Fruit fly (Drosophila melanogaster) whole organism, embryonic: ENCODE data around the gene CG6790.

Experiments
- ATbp ChIP-seq: fragments of 200-800 bp; sonication (Bioruptor generic); optimal IDR thresholded peaks from 2 replicates; lab custom pipeline; 2017; ENCODE audit warnings: missing biosample characterization, mild to moderate bottlenecking, missing genetic modification characterization, missing genetic modification reagents
- Atf-2 ChIP-seq: fragments of 200-800 bp; sonication (Bioruptor generic); optimal IDR thresholded peaks from 2 replicates; lab custom pipeline; 2016; ENCODE audit warnings: missing biosample characterization, missing genetic modification characterization
- Atf6 ChIP-seq: fragments of 200-800 bp; sonication (Bioruptor generic); IDR thresholded peaks from 2 replicates; pipeline ENCODE4 v1.3.6; 2022; ENCODE audit warnings: missing biosample characterization, missing genetic modification characterization
- B-H1 ChIP-seq: fragments of 200-800 bp; sonication (Bioruptor generic); IDR thresholded peaks from 3 replicates; pipeline ENCODE4 v1.3.6; 2022; ENCODE audit warnings: missing biosample characterization, missing genetic modification characterization
- BtbVII ChIP-seq: fragments of 200-800 bp; sonication (Bioruptor generic); optimal IDR thresholded peaks from 3 replicates; lab custom pipeline; 2017; ENCODE audit warnings: missing biosample characterization, mild to moderate bottlenecking, missing genetic modification characterization
- CG10209 ChIP-seq: fragments of 200-800 bp; sonication (Bioruptor generic); optimal IDR thresholded peaks from 3 replicates; lab custom pipeline; 2017; ENCODE audit warnings: missing biosample characterization, mild to moderate bottlenecking, missing genetic modification characterization, missing genetic modification reagents
- CG10979 ChIP-seq: fragments of 200-800 bp; sonication (Bioruptor generic); optimal IDR thresholded peaks from 2 replicates; lab custom pipeline; 2018; ENCODE audit warnings: missing biosample characterization, mild to moderate bottlenecking, missing genetic modification characterization, moderate library complexity
- CG12155 ChIP-seq: fragments of 200-800 bp; sonication (Bioruptor generic); optimal IDR thresholded peaks from 3 replicates; lab custom pipeline; 2016; ENCODE audit warnings: missing biosample characterization, missing genetic modification characterization
- CG12391 ChIP-seq: fragments of 200-800 bp; sonication (Bioruptor generic); optimal IDR thresholded peaks from 3 replicates; lab custom pipeline; 2018; ENCODE audit warnings: missing biosample characterization, mild to moderate bottlenecking, missing genetic modification characterization, moderate library complexity
- CG13296 ChIP-seq: fragments of 200-800 bp; sonication (Bioruptor generic); optimal IDR thresholded peaks from 3 replicates; lab custom pipeline; 2018; ENCODE audit warnings: missing biosample characterization, mild to moderate bottlenecking, missing genetic modification characterization
- CG1602 ChIP-seq: fragments of 200-800 bp; sonication (Bioruptor generic); optimal IDR thresholded peaks from 3 replicates; lab custom pipeline; 2016; ENCODE audit warnings: missing biosample characterization, missing genetic modification characterization
- CG16813 ChIP-seq: fragments of 200-800 bp; sonication (Bioruptor generic); IDR thresholded peaks from 3 replicates; pipeline ENCODE4 v1.3.6; 2022; ENCODE audit warnings: missing biosample characterization, missing genetic modification characterization; ENCODE audit not compliant: partially characterized antibody
- CG17361 ChIP-seq: fragments of 200-800 bp; sonication (Bioruptor generic); IDR thresholded peaks from 3 replicates; pipeline ENCODE4 v1.3.6; 2022; ENCODE audit warnings: missing biosample characterization, missing genetic modification characterization
- CG18599 ChIP-seq: fragments of 200-800 bp; sonication (Bioruptor generic); optimal IDR thresholded peaks from 3 replicates; lab custom pipeline; 2017; ENCODE audit warnings: missing biosample characterization, missing genetic modification characterization, mild to moderate bottlenecking, moderate library complexity, missing genetic modification reagents
- CG2202 ChIP-seq: fragments of 200-800 bp; sonication (Bioruptor generic); optimal IDR thresholded peaks from 2 replicates; lab custom pipeline; 2018; ENCODE audit warnings: missing biosample characterization, mild to moderate bottlenecking, missing genetic modification characterization
- CG30020 ChIP-seq: fragments of 200-800 bp; optimal IDR thresholded peaks from 2 replicates; lab custom pipeline; 2019; ENCODE audit warnings: missing biosample characterization, mild to moderate bottlenecking, missing genetic modification characterization, moderate library complexity
- CG3281 ChIP-seq: fragments of 200-800 bp; sonication (Bioruptor generic); optimal IDR thresholded peaks from 3 replicates; lab custom pipeline; 2017; ENCODE audit warnings: missing biosample characterization, mild to moderate bottlenecking, missing genetic modification characterization
- CG33213 ChIP-seq: fragments of 200-800 bp; sonication (Bioruptor generic); optimal IDR thresholded peaks from 3 replicates; lab custom pipeline; 2016; ENCODE audit warnings: missing biosample characterization, missing genetic modification characterization
- CG34422 ChIP-seq: fragments of 200-800 bp; sonication (Bioruptor generic); IDR thresholded peaks from 3 replicates; pipeline ENCODE4 v1.3.6; 2022; ENCODE audit warnings: missing biosample characterization, missing genetic modification characterization
- CG3995 ChIP-seq: fragments of 200-800 bp; sonication (Bioruptor generic); optimal IDR thresholded peaks from 3 replicates; lab custom pipeline; 2016; ENCODE audit warnings: missing biosample characterization, missing genetic modification characterization
- CG4617 ChIP-seq: fragments of 200-800 bp; sonication (Bioruptor generic); optimal IDR thresholded peaks from 3 replicates; lab custom pipeline; 2016; ENCODE audit warnings: missing biosample characterization, missing genetic modification characterization, borderline replicate concordance
- CG8290 ChIP-seq, 3 experiments: fragments of 200-800 bp; sonication (Bioruptor generic); optimal IDR thresholded peaks; 2 replicates each; lab custom pipeline; 2016 to 2019; ENCODE audit warnings: missing biosample characterization in 3 of 3, missing genetic modification characterization in 3 of 3, mild to moderate bottlenecking in 2 of 3, moderate library complexity in 1 of 3
- CG9876 ChIP-seq: fragments of 200-800 bp; sonication (Bioruptor generic); optimal IDR thresholded peaks from 2 replicates; lab custom pipeline; 2016; ENCODE audit warnings: missing biosample characterization, missing genetic modification characterization
- Camta ChIP-seq: fragments of 200-800 bp; sonication (Bioruptor generic); optimal IDR thresholded peaks from 2 replicates; lab custom pipeline; 2016; ENCODE audit warnings: missing biosample characterization, missing genetic modification characterization
- CrebB ChIP-seq: fragments of 200-800 bp; sonication (Bioruptor generic); optimal IDR thresholded peaks from 3 replicates; lab custom pipeline; 2018; ENCODE audit warnings: missing biosample characterization, mild to moderate bottlenecking, missing genetic modification characterization
- D ChIP-seq, 2 experiments: fragments of 200-800 bp in 1 of 2; fragments of >200 bp in 1 of 2; sonication (Bioruptor generic) in 1 of 2; optimal IDR thresholded peaks; 2 replicates in 1 of 2; 3 replicates in 1 of 2; lab custom pipeline; 2017; ENCODE audit warnings: mild to moderate bottlenecking in 1 of 2, missing biosample characterization in 1 of 2, missing genetic modification characterization in 1 of 2, missing genetic modification reagents in 1 of 2
- Ets65A ChIP-seq: fragments of 200-800 bp; sonication (Bioruptor generic); peaks from one replicate; lab custom pipeline; 2016; ENCODE audit warnings: missing biosample characterization, missing genetic modification characterization
- HmgZ ChIP-seq: fragments of 200-800 bp; sonication (Bioruptor generic); optimal IDR thresholded peaks from 2 replicates; lab custom pipeline; 2018; ENCODE audit warnings: missing biosample characterization, mild to moderate bottlenecking, missing genetic modification characterization
- Scr ChIP-seq: fragments of 200-800 bp; sonication (Bioruptor generic); IDR thresholded peaks from 2 replicates; pipeline ENCODE4 v1.3.6; 2022; ENCODE audit warnings: missing biosample characterization, missing genetic modification characterization; ENCODE audit not compliant: partially characterized antibody
- Six4 ChIP-seq: fragments of 200-800 bp; sonication (Bioruptor generic); optimal IDR thresholded peaks from 2 replicates; lab custom pipeline; 2016; ENCODE audit warnings: missing biosample characterization, missing genetic modification characterization
- Vsx1 ChIP-seq: fragments of 200-800 bp; sonication (Bioruptor generic); optimal IDR thresholded peaks from 2 replicates; lab custom pipeline; 2017; ENCODE audit warnings: missing biosample characterization, mild to moderate bottlenecking, missing genetic modification characterization, missing genetic modification reagents
- abd-A ChIP-seq: fragments of 200-800 bp; sonication (Bioruptor generic); optimal IDR thresholded peaks from 3 replicates; lab custom pipeline; 2019; ENCODE audit warnings: missing biosample characterization, mild to moderate bottlenecking, missing genetic modification characterization, moderate library complexity
- az2 ChIP-seq: fragments of 200-800 bp; sonication (Bioruptor generic); optimal IDR thresholded peaks from 3 replicates; lab custom pipeline; 2016; ENCODE audit warnings: missing biosample characterization, missing genetic modification characterization
- bowl ChIP-seq: fragments of 200-800 bp; sonication (Bioruptor generic); IDR thresholded peaks from 2 replicates; pipeline ENCODE4 v1.3.6; 2022; ENCODE audit warnings: missing biosample characterization, missing genetic modification characterization
- danr ChIP-seq: fragments of 200-800 bp; sonication (Bioruptor generic); IDR thresholded peaks from 2 replicates; pipeline ENCODE4 v1.3.6; 2022; ENCODE audit warnings: missing biosample characterization, missing genetic modification characterization
- fd3F ChIP-seq: fragments of 200-800 bp; sonication (Bioruptor generic); optimal IDR thresholded peaks from 2 replicates; lab custom pipeline; 2018; ENCODE audit warnings: missing biosample characterization, mild to moderate bottlenecking, missing genetic modification characterization, moderate library complexity
- hbn ChIP-seq: fragments of 200-800 bp; sonication (Bioruptor generic); IDR thresholded peaks from 2 replicates; pipeline ENCODE4 v1.3.6; 2022; ENCODE audit warnings: missing biosample characterization, missing genetic modification characterization; ENCODE audit not compliant: partially characterized antibody
- her ChIP-seq: fragments of 200-800 bp; sonication (Bioruptor generic); optimal IDR thresholded peaks from 2 replicates; lab custom pipeline; 2016; ENCODE audit warnings: missing biosample characterization, missing genetic modification characterization
- lmd ChIP-seq: fragments of 200-800 bp; sonication (Bioruptor generic); IDR thresholded peaks from 2 replicates; pipeline ENCODE4 v1.3.6; 2022; ENCODE audit warnings: missing biosample characterization, missing genetic modification characterization
- mld ChIP-seq: fragments of 200-800 bp; sonication (Bioruptor generic); IDR thresholded peaks from 3 replicates; pipeline ENCODE4 v1.3.6; 2022; ENCODE audit warnings: missing biosample characterization, missing genetic modification characterization; ENCODE audit not compliant: partially characterized antibody
- oc ChIP-seq: fragments of 200-800 bp; sonication (Bioruptor generic); optimal IDR thresholded peaks from 2 replicates; lab custom pipeline; 2018; ENCODE audit warnings: missing biosample characterization, mild to moderate bottlenecking, missing genetic modification characterization, moderate library complexity
- pho ChIP-seq: fragments of 200-800 bp; sonication (Bioruptor generic); optimal IDR thresholded peaks from 2 replicates; lab custom pipeline; 2016; ENCODE audit warnings: missing biosample characterization, missing genetic modification characterization
- pita ChIP-seq: fragments of 200-800 bp; sonication (Bioruptor generic); optimal IDR thresholded peaks from 2 replicates; lab custom pipeline; 2017; ENCODE audit warnings: missing biosample characterization, mild to moderate bottlenecking, missing genetic modification characterization
- prd ChIP-seq, 3 experiments: fragments of >200 bp in 2 of 3; fragments of 200-800 bp in 1 of 3; sonication (Bioruptor generic) in 1 of 3; optimal IDR thresholded peaks in 2 of 3; IDR thresholded peaks in 1 of 3; 2 replicates in 2 of 3; 3 replicates in 1 of 3; pipeline versions ENCODE4 v1.3.6 to Lab custom; 2017 to 2022; ENCODE audit warnings: missing biosample characterization in 1 of 3, missing genetic modification characterization in 1 of 3
- sisA ChIP-seq: fragments of 200-800 bp; sonication (Bioruptor generic); IDR thresholded peaks from 2 replicates; pipeline ENCODE4 v1.3.6; 2022; ENCODE audit warnings: missing biosample characterization, missing genetic modification characterization
- slou ChIP-seq: fragments of 200-800 bp; sonication (Bioruptor generic); optimal IDR thresholded peaks from 3 replicates; lab custom pipeline; 2016; ENCODE audit warnings: missing biosample characterization, missing genetic modification characterization
- sqz ChIP-seq: fragments of 200-800 bp; sonication (Bioruptor generic); optimal IDR thresholded peaks from 3 replicates; lab custom pipeline; 2018; ENCODE audit warnings: missing biosample characterization, mild to moderate bottlenecking, missing genetic modification characterization
- stc ChIP-seq: fragments of 200-800 bp; sonication (Bioruptor generic); IDR thresholded peaks from 2 replicates; pipeline ENCODE4 v1.3.6; 2022; ENCODE audit warnings: missing biosample characterization, missing genetic modification characterization
- wor ChIP-seq: fragments of 200-800 bp; sonication (Bioruptor generic); IDR thresholded peaks from 2 replicates; pipeline ENCODE4 v1.3.6; 2022; ENCODE audit warnings: missing biosample characterization, missing genetic modification characterization
- yki ChIP-seq: fragments of >200 bp; optimal IDR thresholded peaks from 3 replicates; lab custom pipeline; 2018

CG6790 gene

DNA sequence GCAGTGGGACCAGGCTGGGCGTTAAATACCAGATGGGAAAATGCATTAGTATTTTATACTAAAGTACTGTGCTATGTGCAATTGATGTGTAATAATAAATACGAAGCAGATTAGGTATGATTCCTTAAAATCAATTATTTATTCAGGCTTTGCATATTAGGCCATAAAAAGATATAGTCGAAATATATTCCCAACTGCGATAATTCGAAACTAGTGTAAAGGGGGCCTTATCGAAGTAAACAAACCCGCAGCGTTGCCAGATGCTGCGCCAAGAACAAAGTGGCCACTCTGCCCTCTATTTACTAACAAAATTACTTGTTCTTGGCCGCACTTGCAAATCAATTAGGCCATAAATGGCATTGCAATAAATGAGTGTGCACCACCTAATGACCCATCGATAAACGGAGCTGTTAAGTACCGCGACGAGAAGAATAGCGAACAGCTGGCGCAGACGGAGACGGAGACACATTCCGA lies 21.0 kb downstream of the CG6790 start, which contains the start of gene CG10898 (continued):
- peak; percentile 81 for TF ChIP-seq CG17361 (GFP tag; lab: Robert Waterston, UW)
- peak; percentile 74 for TF ChIP-seq CG1602
- TF ChIP-seq Atf-2 (GFP tag; lab: Kevin White, UChicago): peak; percentile 81
- peak; percentile 52 for TF ChIP-seq Scr (GFP tag; lab: Robert Waterston, UW)
- peak; percentile 76 for TF ChIP-seq CG10209 (GFP tag; lab: Kevin White, UChicago)
- peak; percentile 85 for TF ChIP-seq Camta (GFP tag; lab: Kevin White, UChicago)
- TF ChIP-seq stc: peak; percentile 83
- TF ChIP-seq danr (GFP tag; lab: Robert Waterston, UW): peak; percentile 47; the same call in 1 of the 2 replicates
- peak; percentile 77 for TF ChIP-seq Six4
- TF ChIP-seq CG18599 (GFP tag; lab: Kevin White, UChicago): peak; percentile 79
- peak; percentile 30 for TF ChIP-seq ATbp (GFP tag; lab: Kevin White, UChicago)
- peak; percentile 72 for TF ChIP-seq CG13296
- TF ChIP-seq CG10979 (tag; lab: Kevin White, UChicago): peak; percentile 70
- TF ChIP-seq CG3281 (GFP tag; lab: Kevin White, UChicago): peak; percentile 76
- TF ChIP-seq CG9876: peak; percentile 73
- TF ChIP-seq az2 (GFP tag; lab: Kevin White, UChicago): peak; percentile 82
- TF ChIP-seq yki (lab: Kevin White, UChicago): no peak
- TF ChIP-seq Vsx1 (GFP tag; lab: Kevin White, UChicago): peak; percentile 33
- peak; percentile 87 for TF ChIP-seq Atf6 (GFP tag; lab: Robert Waterston, UW)
- no peak for TF ChIP-seq BtbVII (GFP tag; lab: Kevin White, UChicago)
- TF ChIP-seq CG12155 (GFP tag; lab: Kevin White, UChicago): peak; percentile 87
- peak; percentile 58; the same call in 1 of the 2 replicates for TF ChIP-seq bowl
- no peak for TF ChIP-seq CG16813 (GFP tag; lab: Robert Waterston, UW)
- TF ChIP-seq B-H1 (GFP tag; lab: Robert Waterston, UW): peak; percentile 84
- peak; percentile 50 for TF ChIP-seq oc (tag; lab: Kevin White, UChicago)
- TF ChIP-seq pita: no peak
- TF ChIP-seq CrebB: peak; percentile 71
- TF ChIP-seq her (GFP tag; lab: Kevin White, UChicago): peak; percentile 58
- peak; percentile 28 for TF ChIP-seq CG2202
- TF ChIP-seq sqz (GFP tag; lab: Kevin White, UChicago): no peak
- TF ChIP-seq mld (GFP tag; lab: Robert Waterston, UW): no peak
- TF ChIP-seq lmd: peak; percentile 86
- peak; percentile 89 for TF ChIP-seq CG8290 (GFP tag; optimal IDR thresholded peaks at IDR 0.05; lab: Kevin White, UChicago)
- peak in 1 of 2 experiments; percentile 89 for TF ChIP-seq CG8290 (tag; optimal IDR thresholded peaks at IDR 0.05; lab: Kevin White, UChicago)
- TF ChIP-seq CG12391 (tag; lab: Kevin White, UChicago): peak; percentile 91
- peak; percentile 86 for TF ChIP-seq CG4617 (GFP tag; lab: Kevin White, UChicago)
- TF ChIP-seq CG33213: peak; percentile 85
- TF ChIP-seq slou (GFP tag; lab: Kevin White, UChicago): peak; percentile 59
- TF ChIP-seq CG30020 (tag; lab: Kevin White, UChicago): peak; percentile 87
- peak; percentile 87 for TF ChIP-seq sisA (GFP tag; lab: Robert Waterston, UW)
- TF ChIP-seq pho (GFP tag; lab: Kevin White, UChicago): peak; percentile 90
- TF ChIP-seq, all 482 proteins: peak for 405

DNA sequence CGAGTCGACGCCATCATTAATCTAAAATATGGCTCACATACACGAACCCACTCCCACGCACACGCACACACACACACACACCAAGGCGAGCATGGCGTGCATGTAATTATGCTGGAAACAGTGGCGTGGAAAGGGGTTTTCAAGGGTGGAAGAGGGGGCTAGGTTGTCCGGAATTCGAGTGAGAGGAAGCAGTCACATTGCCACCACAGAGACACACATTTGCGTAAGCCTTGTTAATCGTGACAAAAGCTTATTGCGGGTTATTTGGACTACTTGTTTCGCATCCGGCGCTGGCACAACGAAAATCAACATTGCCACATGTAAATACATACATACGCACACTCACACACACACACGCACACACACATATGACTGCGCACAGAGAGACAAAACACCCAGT lies 23.6 kb downstream of the CG6790 start:
- TF ChIP-seq hbn (GFP tag; lab: Robert Waterston, UW): no peak
- TF ChIP-seq CG3995 (GFP tag; lab: Kevin White, UChicago): no peak
- no peak for TF ChIP-seq HmgZ
- no peak for TF ChIP-seq prd (optimal IDR thresholded peaks at IDR 0.05; lab: Kevin White, UChicago)
- TF ChIP-seq prd (GFP tag; IDR thresholded peaks at IDR 0.05; lab: Robert Waterston, UW): 0 out of 3 replicates have a peak, but pooled peaks have one; percentile 4
- TF ChIP-seq wor: no peak
- TF ChIP-seq CG34422 (GFP tag; lab: Robert Waterston, UW): 0 out of 3 replicates have a peak, but pooled peaks have one; percentile 12
- TF ChIP-seq D (optimal IDR thresholded peaks at IDR 0.05; lab: Kevin White, UChicago): no peak
- TF ChIP-seq D (GFP tag; optimal IDR thresholded peaks at IDR 0.05; lab: Kevin White, UChicago): no peak
- peak; percentile 78 for TF ChIP-seq Ets65A (GFP tag; lab: Kevin White, UChicago)
- TF ChIP-seq CG18599 (GFP tag; lab: Kevin White, UChicago): peak; percentile 6
- TF ChIP-seq abd-A (tag; lab: Kevin White, UChicago): peak; percentile 79
- TF ChIP-seq fd3F (GFP tag; lab: Kevin White, UChicago): no peak
